Worm (Caenorhabditis elegans) whole organism, early embryonic: ENCODE data around the gene vhl-1.

Experiments
- hmg-4 ChIP-seq: fragments of 200-800 bp; sonication (Bioruptor generic); optimal IDR thresholded peaks from 2 replicates; lab custom pipeline; 2018; ENCODE audit warnings: mild to moderate bottlenecking, missing genetic modification characterization, missing compliant biosample characterization
- tra-4 ChIP-seq: sonication (generic microtip); optimal IDR thresholded peaks from 2 replicates; lab custom pipeline; 2017; ENCODE audit warnings: missing genetic modification characterization, missing compliant biosample characterization

DNA sequence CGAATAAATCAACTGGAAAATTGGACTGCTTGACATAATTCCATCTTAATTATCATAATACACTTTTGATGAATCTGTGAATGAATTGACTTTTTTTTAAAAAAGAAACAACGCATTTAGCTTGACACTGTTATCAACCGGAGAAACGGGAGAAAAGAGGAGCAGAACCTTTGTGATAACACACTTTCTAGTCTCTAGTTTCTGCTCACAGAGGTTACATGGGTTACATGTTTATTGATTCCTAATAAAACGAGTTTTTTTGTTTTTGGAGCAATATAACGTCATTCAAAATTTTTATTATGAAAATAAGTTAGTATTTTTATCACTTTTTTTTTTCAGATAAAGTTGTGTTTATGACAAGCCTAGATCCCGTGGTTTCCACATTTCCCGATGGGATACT, 10.8 kb downstream of the vhl-1 start, which contains the start of gene hizr-1:
- TF ChIP-seq hmg-4 (GFP tag; lab: Kevin White, UChicago) = no peak
- no peak for TF ChIP-seq tra-4 (tag; lab: Kevin White, UChicago)
